Worm (Caenorhabditis elegans) whole organism, L4 larva: Measurements from ENCODE around the gene lrch-1.
A peak's percentile ranks its signal among the peaks of the same experiment; 100 is the strongest.

Experiments
- F10B5.3 ChIP-seq: sonication (generic microtip); optimal IDR thresholded peaks from 2 replicates; lab custom pipeline; 2016; ENCODE audit warnings: mild to moderate bottlenecking, missing genetic modification characterization, missing compliant biosample characterization
- Y75B8A.6 ChIP-seq: fragments of 200-800 bp; sonication (Bioruptor generic); IDR thresholded peaks from 2 replicates; pipeline ENCODE4 v1.3.6; 2022; ENCODE audit warnings: missing genetic modification reagents, missing genetic modification characterization, missing compliant biosample characterization
- ZK337.2 ChIP-seq: fragments of 200-800 bp; sonication (Bioruptor generic); IDR thresholded peaks from 2 replicates; pipeline ENCODE4 v1.3.6; 2022; ENCODE audit warnings: missing genetic modification reagents, missing genetic modification characterization, missing compliant biosample characterization
- ZK546.5 ChIP-seq, 2 experiments: sonication (generic microtip); optimal IDR thresholded peaks; 2 replicates each; lab custom pipeline; 2017; ENCODE audit warnings: missing biosample characterization in 2 of 2, missing genetic modification characterization in 2 of 2
- ama-1 ChIP-seq: fragments of 150-350 bp; optimal IDR thresholded peaks from 2 replicates; lab custom pipeline; 2014; ENCODE audit warnings: inconsistent platforms, mixed read lengths
- ceh-44 ChIP-seq: fragments of 200-800 bp; sonication (Bioruptor generic); IDR thresholded peaks from 2 replicates; pipeline ENCODE4 v1.3.6; 2022; ENCODE audit warnings: missing genetic modification reagents, missing genetic modification characterization, missing compliant biosample characterization
- ctbp-1 ChIP-seq: fragments of 200-800 bp; sonication (Bioruptor generic); IDR thresholded peaks from 2 replicates; pipeline ENCODE4 v1.3.6; 2022; ENCODE audit warnings: missing genetic modification reagents, missing genetic modification characterization, missing compliant biosample characterization
- daf-12 ChIP-seq: fragments of 150-350 bp; optimal IDR thresholded peaks from 2 replicates; lab custom pipeline; 2014; ENCODE audit warnings: missing biosample characterization, missing genetic modification reagents, missing genetic modification characterization
- daf-16 ChIP-seq, 3 experiments: sonication (generic microtip); optimal IDR thresholded peaks; 2 replicates each; lab custom pipeline; 2016 to 2017; ENCODE audit warnings: missing genetic modification characterization in 3 of 3, missing genetic modification reagents in 3 of 3, mild to moderate bottlenecking in 2 of 3, missing compliant biosample characterization in 2 of 3, missing biosample characterization in 1 of 3, moderate library complexity in 1 of 3
- daf-19 ChIP-seq: fragments of 200-800 bp; sonication (Bioruptor generic); conservative IDR thresholded peaks from 2 replicates; pipeline ENCODE4 v1.3.6; 2022; ENCODE audit warnings: missing genetic modification characterization, missing compliant biosample characterization
- dmd-9 ChIP-seq: fragments of 200-800 bp; sonication (Bioruptor generic); IDR thresholded peaks from 2 replicates; pipeline ENCODE4 v1.3.6; 2022; ENCODE audit warnings: missing genetic modification reagents, missing genetic modification characterization, missing compliant biosample characterization
- dpl-1 ChIP-seq: fragments of 150-350 bp; optimal IDR thresholded peaks from 2 replicates; lab custom pipeline; 2014; ENCODE audit warnings: missing biosample characterization, missing genetic modification reagents, missing genetic modification characterization
- fkh-10 ChIP-seq: fragments of 150-350 bp; optimal IDR thresholded peaks from 2 replicates; lab custom pipeline; 2014; ENCODE audit warnings: missing biosample characterization, missing genetic modification reagents, missing genetic modification characterization
- gei-8 ChIP-seq: fragments of 200-800 bp; sonication (Bioruptor generic); optimal IDR thresholded peaks from 2 replicates; lab custom pipeline; 2018; ENCODE audit warnings: mild to moderate bottlenecking, missing genetic modification characterization, missing compliant biosample characterization
- hlh-30 ChIP-seq: sonication (generic microtip); optimal IDR thresholded peaks from 2 replicates; lab custom pipeline; 2017; ENCODE audit warnings: antibody characterized with exemption, mild to moderate bottlenecking, missing genetic modification characterization, missing compliant biosample characterization; ENCODE audit not compliant: insufficient read depth
- hmg-1.1 ChIP-seq: fragments of 200-800 bp; sonication (Bioruptor generic); IDR thresholded peaks from 2 replicates; pipeline ENCODE4 v1.3.6; 2022; ENCODE audit warnings: missing genetic modification reagents, missing genetic modification characterization, missing compliant biosample characterization
- lim-7 ChIP-seq: fragments of 200-800 bp; sonication (Bioruptor generic); IDR thresholded peaks from 2 replicates; pipeline ENCODE4 v1.3.6; 2022; ENCODE audit warnings: missing genetic modification characterization, missing compliant biosample characterization
- lin-29 ChIP-seq: fragments of 200-800 bp; sonication (Bioruptor generic); IDR thresholded peaks from 2 replicates; pipeline ENCODE4 v1.3.6; 2022; ENCODE audit warnings: missing genetic modification reagents, missing genetic modification characterization, missing compliant biosample characterization
- lin-38 ChIP-seq: fragments of 200-800 bp; sonication (Bioruptor generic); IDR thresholded peaks from 2 replicates; pipeline ENCODE4 v1.3.6; 2022; ENCODE audit warnings: missing genetic modification reagents, missing genetic modification characterization, missing compliant biosample characterization
- lin-39 ChIP-seq: fragments of 150-350 bp; optimal IDR thresholded peaks from 2 replicates; lab custom pipeline; 2014; ENCODE audit warnings: missing biosample characterization, missing genetic modification reagents, missing genetic modification characterization
- lsy-2 ChIP-seq, 2 experiments: fragments of 150-350 bp in 1 of 2; sonication (generic microtip) in 1 of 2; optimal IDR thresholded peaks; 2 replicates each; lab custom pipeline; 2014 to 2017; ENCODE audit warnings: missing biosample characterization in 2 of 2, missing genetic modification characterization in 2 of 2
- madf-9 ChIP-seq: fragments of 200-800 bp; sonication (Bioruptor generic); conservative IDR thresholded peaks from 2 replicates; pipeline ENCODE4 v1.3.6; 2022; ENCODE audit warnings: missing genetic modification reagents, missing genetic modification characterization, missing compliant biosample characterization
- mes-2 ChIP-seq: sonication (generic microtip); optimal IDR thresholded peaks from 2 replicates; lab custom pipeline; 2016; ENCODE audit warnings: missing genotype, mild to moderate bottlenecking, missing genetic modification characterization, missing compliant biosample characterization; ENCODE audit not compliant: poor library complexity, severe bottlenecking
- mxl-2 ChIP-seq: fragments of 200-800 bp; sonication (Bioruptor generic); conservative IDR thresholded peaks from 2 replicates; pipeline ENCODE4 v1.3.6; 2022; ENCODE audit warnings: missing genetic modification reagents, missing genetic modification characterization, missing compliant biosample characterization
- nhr-10 ChIP-seq: fragments of 150-350 bp; optimal IDR thresholded peaks from 2 replicates; lab custom pipeline; 2014; ENCODE audit warnings: missing biosample characterization, missing genetic modification characterization
- nhr-111 ChIP-seq: fragments of 200-800 bp; sonication (Bioruptor generic); optimal IDR thresholded peaks from 2 replicates; lab custom pipeline; 2018; ENCODE audit warnings: mild to moderate bottlenecking, missing genetic modification characterization, missing compliant biosample characterization
- nhr-237 ChIP-seq: sonication (generic microtip); optimal IDR thresholded peaks from 2 replicates; lab custom pipeline; 2017; ENCODE audit warnings: missing biosample characterization, missing genetic modification characterization
- nhr-28 ChIP-seq: fragments of 150-350 bp; optimal IDR thresholded peaks from 2 replicates; lab custom pipeline; 2014; ENCODE audit warnings: missing biosample characterization, missing genetic modification characterization
- nhr-48 ChIP-seq: sonication (generic microtip); optimal IDR thresholded peaks from 2 replicates; lab custom pipeline; 2016; ENCODE audit warnings: mild to moderate bottlenecking, missing genetic modification characterization, missing compliant biosample characterization
- nhr-6 ChIP-seq: fragments of 150-350 bp; optimal IDR thresholded peaks from 2 replicates; lab custom pipeline; 2014; ENCODE audit warnings: missing biosample characterization, missing genetic modification characterization
- nhr-77 ChIP-seq: fragments of 150-350 bp; optimal IDR thresholded peaks from 2 replicates; lab custom pipeline; 2014; ENCODE audit warnings: missing biosample characterization, missing genetic modification characterization
- php-3 ChIP-seq: fragments of 200-800 bp; sonication (Bioruptor generic); IDR thresholded peaks from 2 replicates; pipeline ENCODE4 v1.3.6; 2022; ENCODE audit warnings: missing genetic modification reagents, missing genetic modification characterization, missing compliant biosample characterization
- pqm-1 ChIP-seq: sonication (generic microtip); optimal IDR thresholded peaks from 2 replicates; lab custom pipeline; 2017; ENCODE audit warnings: missing biosample characterization, missing genetic modification characterization
- sdz-12 ChIP-seq: fragments of 200-800 bp; sonication (Bioruptor generic); optimal IDR thresholded peaks from 2 replicates; lab custom pipeline; 2018; ENCODE audit warnings: mild to moderate bottlenecking, missing genetic modification characterization, missing compliant biosample characterization
- spr-1 ChIP-seq: sonication (generic microtip); optimal IDR thresholded peaks from 2 replicates; lab custom pipeline; 2016; ENCODE audit warnings: mild to moderate bottlenecking, missing genetic modification characterization, missing compliant biosample characterization
- unc-62 ChIP-seq, 3 experiments: fragments of 150-350 bp in 1 of 3; sonication (generic microtip); optimal IDR thresholded peaks in 2 of 3; peaks in 1 of 3; 1 replicate in 1 of 3; 2 replicates in 2 of 3; lab custom pipeline; 2014 to 2017; ENCODE audit warnings: missing biosample characterization in 3 of 3, missing genetic modification characterization in 3 of 3, missing genetic modification reagents in 3 of 3, missing genotype in 1 of 3
- vab-7 ChIP-seq: fragments of 200-800 bp; sonication (Bioruptor generic); IDR thresholded peaks from 2 replicates; pipeline ENCODE4 v1.3.6; 2022; ENCODE audit warnings: missing genetic modification reagents, missing genetic modification characterization, missing compliant biosample characterization
- zag-1 ChIP-seq: fragments of 150-350 bp; optimal IDR thresholded peaks from 2 replicates; lab custom pipeline; 2014; ENCODE audit warnings: missing biosample characterization, missing genetic modification characterization

Gene lrch-1

ce11 chrX:6184709-6185108, 31.7 kb downstream of the lrch-1 start, which contains the start of gene T13C5.2:
TSS of gene T13C5.2 (plus strand) at chrX:6185009.
- TF ChIP-seq daf-19 (GFP tag; lab: Robert Waterston, UW) (no peak), ama-1 (no peak), mes-2 (no peak), F10B5.3 (tag; lab: Kevin White, UChicago) (no peak), nhr-77 (tag; lab: Kevin White, UChicago) (no peak), vab-7 (no peak), lin-29 (GFP tag; lab: Robert Waterston, UW) (no peak), lin-38 (GFP tag; lab: Robert Waterston, UW) (no peak), dmd-9 (no peak), hmg-1.1 (GFP tag; lab: Robert Waterston, UW) (no peak), zag-1 (tag; lab: Kevin White, UChicago) (no peak), gei-8 (GFP tag; lab: Kevin White, UChicago) (no peak), lim-7 (no peak), pqm-1 (no peak), nhr-6 (tag; lab: Kevin White, UChicago) (no peak), spr-1 (tag; lab: Kevin White, UChicago) (no peak), ceh-44 (GFP tag; lab: Robert Waterston, UW) (no peak), nhr-48 (no peak), lsy-2 (tag; optimal IDR thresholded peaks at IDR 0.05; lab: Kevin White, UChicago) (no peak), dpl-1 (no peak)

- TF ChIP-seq nhr-111 (GFP tag; lab: Kevin White, UChicago) (no peak), daf-12 (tag; lab: Kevin White, UChicago) (no peak), ama-1 (no peak), hlh-30 (tag; lab: Kevin White, UChicago) (no peak), ZK337.2 (GFP tag; lab: Robert Waterston, UW) (no peak), ctbp-1 (GFP tag; lab: Robert Waterston, UW) (no peak), lin-39 (tag; lab: Kevin White, UChicago) (no peak), php-3 (GFP tag; lab: Robert Waterston, UW) (no peak), mxl-2 (GFP tag; lab: Robert Waterston, UW) (no peak), ZK546.5 (tag; optimal IDR thresholded peaks at IDR 0.05; lab: Kevin White, UChicago) (no peak), nhr-28 (tag; lab: Kevin White, UChicago) (no peak), daf-16 (GFP tag; optimal IDR thresholded peaks at IDR 0.05; lab: Kevin White, UChicago) (no peak), daf-16 (tag; optimal IDR thresholded peaks at IDR 0.05; lab: Kevin White, UChicago) (no peak), nhr-237 (no peak), sdz-12 (no peak), F10B5.3 (tag; lab: Kevin White, UChicago) (no peak), nhr-10 (tag; lab: Kevin White, UChicago) (no peak), mes-2 (no peak), Y75B8A.6 (GFP tag; lab: Robert Waterston, UW) (no peak), madf-9 (no peak), nhr-6 (tag; lab: Kevin White, UChicago) (no peak)
- TF ChIP-seq, all 104 proteins: peak for 0
These were observed 36.2 kb downstream of the lrch-1 start, which contains the start of gene T13C5.7 for ce11 chrX:6180293-6180692. TSS of gene T13C5.7 (plus strand) at chrX:6180593.

DNA sequence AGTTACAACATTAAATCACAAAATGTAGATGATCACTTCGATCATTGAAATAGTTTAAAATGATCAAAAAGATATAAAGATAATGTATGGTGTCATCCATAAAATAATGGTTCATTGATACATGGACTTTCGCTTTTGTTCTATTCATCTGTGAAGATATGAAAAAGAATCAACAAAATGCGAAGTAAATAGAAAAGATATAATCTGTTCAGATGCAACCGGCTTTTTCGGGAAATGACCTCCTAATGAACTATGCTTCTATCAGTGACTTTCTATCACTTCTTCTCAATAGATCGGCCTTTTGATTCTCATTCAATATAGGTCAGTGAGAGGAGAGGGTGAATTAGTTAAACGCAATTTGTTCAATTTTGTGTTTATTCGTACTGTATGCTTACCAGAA, 37.5 kb downstream of the lrch-1 start:
- no peak for TF ChIP-seq fkh-10 (GFP tag; lab: Kevin White, UChicago)
- TF ChIP-seq unc-62 (GFP tag; optimal IDR thresholded peaks at IDR 0.05 in 1 of 2; lab: Kevin White, UChicago): peak in 1 of 2 experiments; percentile 3
- TF ChIP-seq unc-62 (tag; optimal IDR thresholded peaks at IDR 0.05; lab: Kevin White, UChicago): no peak
